Worm (Caenorhabditis elegans): ENCODE measurements around the gene C27H6.9.

ce11 chrV:10019083-10019624 is 36.5 kb downstream of the C27H6.9 start:
- no peak for TF ChIP-seq klf-2 (GFP tag; conservative IDR thresholded peaks at IDR 0.05)
- no peak for TF ChIP-seq ref-1 (GFP tag; conservative IDR thresholded peaks at IDR 0.05)
- TF ChIP-seq ztf-23 (GFP tag; IDR thresholded peaks at IDR 0.05): no peak

Data from whole organism, midembryonic.